Worm (Caenorhabditis elegans) whole organism, late embryonic: ENCODE data around the gene aqp-2.
A peak's percentile ranks its signal among the peaks of the same experiment; 100 is the strongest.

Source experiments
- C38D4.7 ChIP-seq: fragments of 200-800 bp; sonication (Bioruptor generic); optimal IDR thresholded peaks from 2 replicates; lab custom pipeline; 2018; ENCODE audit warnings: mild to moderate bottlenecking, missing genetic modification characterization, moderate library complexity, missing compliant biosample characterization
- Y22D7AL.16 ChIP-seq: sonication (generic microtip); optimal IDR thresholded peaks from 2 replicates; lab custom pipeline; 2016; ENCODE audit warnings: missing genetic modification characterization, missing compliant biosample characterization
- ahr-1 ChIP-seq: sonication (generic microtip); optimal IDR thresholded peaks from 2 replicates; lab custom pipeline; 2016; ENCODE audit warnings: missing genetic modification characterization, missing compliant biosample characterization
- ceh-14 ChIP-seq: sonication (generic microtip); optimal IDR thresholded peaks from 2 replicates; lab custom pipeline; 2016; ENCODE audit warnings: missing genotype, missing genetic modification characterization, missing compliant biosample characterization
- ceh-2 ChIP-seq: sonication (generic microtip); optimal IDR thresholded peaks from 2 replicates; lab custom pipeline; 2016; ENCODE audit warnings: missing genotype, missing genetic modification characterization, missing compliant biosample characterization
- ceh-30 ChIP-seq: fragments of 150-350 bp; optimal IDR thresholded peaks from 2 replicates; lab custom pipeline; 2014; ENCODE audit warnings: missing biosample characterization, missing genetic modification characterization
- ceh-31 ChIP-seq: sonication (generic microtip); optimal IDR thresholded peaks from 2 replicates; lab custom pipeline; 2016; ENCODE audit warnings: missing genetic modification characterization, missing compliant biosample characterization
- ceh-45 ChIP-seq: fragments of 200-800 bp; sonication (Bioruptor generic); IDR thresholded peaks from 2 replicates; pipeline ENCODE4 v1.3.6; 2022; ENCODE audit warnings: missing genetic modification reagents, missing genetic modification characterization, missing compliant biosample characterization
- ceh-6 ChIP-seq: fragments of 200-800 bp; sonication (Bioruptor generic); optimal IDR thresholded peaks from 2 replicates; lab custom pipeline; 2018; ENCODE audit warnings: mild to moderate bottlenecking, missing genetic modification characterization, missing compliant biosample characterization
- ceh-9 ChIP-seq: sonication (generic microtip); optimal IDR thresholded peaks from 2 replicates; lab custom pipeline; 2016; ENCODE audit warnings: mild to moderate bottlenecking, missing genetic modification characterization, inconsistent platforms, missing compliant biosample characterization
- elt-2 ChIP-seq: sonication (generic microtip); optimal IDR thresholded peaks from 2 replicates; lab custom pipeline; 2016; ENCODE audit warnings: missing genetic modification reagents, missing genetic modification characterization, missing compliant biosample characterization
- ets-4 ChIP-seq: sonication (generic microtip); optimal IDR thresholded peaks from 2 replicates; lab custom pipeline; 2016; ENCODE audit warnings: missing genetic modification characterization, missing compliant biosample characterization
- fkh-10 ChIP-seq: fragments of 150-350 bp; optimal IDR thresholded peaks from 2 replicates; lab custom pipeline; 2014; ENCODE audit warnings: missing biosample characterization, missing genetic modification reagents, missing genetic modification characterization
- fkh-6 ChIP-seq: sonication (generic microtip); optimal IDR thresholded peaks from 2 replicates; lab custom pipeline; 2016; ENCODE audit warnings: missing genetic modification characterization, missing compliant biosample characterization
- gmeb-2 ChIP-seq: sonication (generic microtip); optimal IDR thresholded peaks from 2 replicates; lab custom pipeline; 2016; ENCODE audit warnings: missing genetic modification characterization, inconsistent platforms, missing compliant biosample characterization
- hlh-13 ChIP-seq: fragments of 200-800 bp; sonication (Bioruptor generic); optimal IDR thresholded peaks from 2 replicates; lab custom pipeline; 2018; ENCODE audit warnings: mild to moderate bottlenecking, missing genetic modification characterization, missing compliant biosample characterization
- hlh-6 ChIP-seq: sonication (generic microtip); optimal IDR thresholded peaks from 2 replicates; lab custom pipeline; 2016; ENCODE audit warnings: missing genotype, missing genetic modification characterization, missing compliant biosample characterization
- hlh-8 ChIP-seq: sonication (generic microtip); optimal IDR thresholded peaks from 2 replicates; lab custom pipeline; 2016; ENCODE audit warnings: missing genotype, missing genetic modification characterization, missing compliant biosample characterization
- lim-6 ChIP-seq: sonication (generic microtip); optimal IDR thresholded peaks from 2 replicates; lab custom pipeline; 2016; ENCODE audit warnings: missing genetic modification characterization, missing compliant biosample characterization
- madf-2 ChIP-seq: sonication (generic microtip); optimal IDR thresholded peaks from 2 replicates; lab custom pipeline; 2017; ENCODE audit warnings: missing genetic modification characterization, missing compliant biosample characterization
- odd-2 ChIP-seq: sonication (generic microtip); optimal IDR thresholded peaks from 2 replicates; lab custom pipeline; 2017; ENCODE audit warnings: antibody characterized with exemption, mild to moderate bottlenecking, missing genetic modification characterization, missing compliant biosample characterization
- pag-3 ChIP-seq: sonication (generic microtip); optimal IDR thresholded peaks from 2 replicates; lab custom pipeline; 2016; ENCODE audit warnings: missing compliant biosample characterization, missing genetic modification characterization, borderline replicate concordance
- pax-1 ChIP-seq: fragments of 150-350 bp; optimal IDR thresholded peaks from 2 replicates; lab custom pipeline; 2014; ENCODE audit warnings: missing biosample characterization, missing genetic modification characterization
- pha-2 ChIP-seq: sonication (generic microtip); optimal IDR thresholded peaks from 2 replicates; lab custom pipeline; 2017; ENCODE audit warnings: mild to moderate bottlenecking, missing genetic modification characterization, missing compliant biosample characterization
- pha-4 ChIP-seq: fragments of 150-350 bp; optimal IDR thresholded peaks from 2 replicates; lab custom pipeline; 2018; ENCODE audit warnings: missing biosample characterization, missing genetic modification reagents, missing genetic modification characterization
- rnt-1 ChIP-seq: sonication (generic microtip); optimal IDR thresholded peaks from 2 replicates; lab custom pipeline; 2016; ENCODE audit warnings: missing genetic modification characterization, missing compliant biosample characterization
- sdc-2 ChIP-seq: sonication (generic microtip); optimal IDR thresholded peaks from 2 replicates; lab custom pipeline; 2016; ENCODE audit warnings: missing genotype, missing genetic modification characterization, missing compliant biosample characterization
- sox-2 ChIP-seq: fragments of 200-800 bp; sonication (Bioruptor generic); IDR thresholded peaks from 2 replicates; pipeline ENCODE4 v1.3.6; 2022; ENCODE audit warnings: missing genetic modification reagents, missing genetic modification characterization, missing compliant biosample characterization
- sox-4 ChIP-seq: sonication (generic microtip); optimal IDR thresholded peaks from 2 replicates; lab custom pipeline; 2017; ENCODE audit warnings: mild to moderate bottlenecking, missing genetic modification characterization, inconsistent platforms, missing compliant biosample characterization
- syd-9 ChIP-seq: sonication (generic microtip); optimal IDR thresholded peaks from 2 replicates; lab custom pipeline; 2016; ENCODE audit warnings: mild to moderate bottlenecking, missing genetic modification characterization, moderate library complexity, missing compliant biosample characterization
- tbx-2 ChIP-seq: sonication (generic microtip); optimal IDR thresholded peaks from 2 replicates; lab custom pipeline; 2016; ENCODE audit warnings: missing genetic modification characterization, missing compliant biosample characterization
- unc-3 ChIP-seq, 2 experiments: fragments of 200-800 bp in 1 of 2; sonication (Bioruptor generic) in 1 of 2; sonication (generic microtip) in 1 of 2; conservative IDR thresholded peaks in 1 of 2; optimal IDR thresholded peaks in 1 of 2; 2 replicates each; pipeline versions ENCODE4 v1.3.6 to Lab custom; 2016 to 2022; ENCODE audit warnings: missing compliant biosample characterization in 2 of 2, missing genetic modification characterization in 2 of 2, missing genetic modification reagents in 1 of 2
- unc-42 ChIP-seq: sonication (generic microtip); optimal IDR thresholded peaks from 2 replicates; lab custom pipeline; 2016; ENCODE audit warnings: missing genotype, missing genetic modification characterization, missing compliant biosample characterization
- unc-55 ChIP-seq: sonication (generic microtip); optimal IDR thresholded peaks from 2 replicates; lab custom pipeline; 2017; ENCODE audit warnings: missing biosample characterization, missing genetic modification reagents, missing genetic modification characterization
- unc-86 ChIP-seq: sonication (generic microtip); optimal IDR thresholded peaks from 2 replicates; lab custom pipeline; 2016; ENCODE audit warnings: missing genetic modification characterization, missing compliant biosample characterization

Gene aqp-2

DNA sequence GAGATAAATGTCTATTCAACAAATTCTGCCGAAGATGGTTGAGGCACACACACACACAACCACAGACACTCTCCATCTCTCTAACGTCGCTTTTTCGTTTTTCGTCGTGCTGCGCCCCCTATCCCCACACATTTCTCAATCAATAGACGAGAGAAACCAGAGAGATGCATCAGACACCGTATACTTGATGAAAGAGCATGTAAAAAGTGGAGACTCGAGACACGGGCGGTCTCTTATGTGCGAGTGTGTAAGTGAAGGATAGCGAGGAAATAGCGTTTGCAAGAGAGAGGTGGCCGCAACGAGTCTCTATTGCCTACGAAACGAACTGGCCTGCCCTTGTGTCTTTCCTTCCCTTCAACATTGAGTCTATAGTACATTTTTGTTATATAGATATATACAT lies 21.0 kb upstream of the aqp-2 start (continued):
- TF ChIP-seq fkh-6 (tag; lab: Kevin White, UChicago) (no peak), sdc-2 (tag; lab: Kevin White, UChicago) (no peak), hlh-13 (GFP tag; lab: Kevin White, UChicago) (no peak), tbx-2 (tag; lab: Kevin White, UChicago) (peak; percentile 84), C38D4.7 (GFP tag; lab: Kevin White, UChicago) (no peak), ets-4 (tag; lab: Kevin White, UChicago) (peak; percentile 37), ceh-30 (tag; lab: Kevin White, UChicago) (peak; percentile 86), pha-2 (no peak), pag-3 (no peak), syd-9 (peak; percentile 26), pax-1 (peak; percentile 18), madf-2 (no peak), sox-2 (GFP tag; lab: Robert Waterston, UW) (no peak), ceh-31 (peak; percentile 91), lim-6 (no peak), sox-4 (tag; lab: Kevin White, UChicago) (no peak)

- TF ChIP-seq tbx-2 (tag; lab: Kevin White, UChicago) (no peak), odd-2 (no peak), gmeb-2 (tag; lab: Kevin White, UChicago) (no peak), pha-4 (tag; lab: Kevin White, UChicago) (no peak), ceh-14 (tag; lab: Kevin White, UChicago) (no peak), lim-6 (no peak), fkh-10 (GFP tag; lab: Kevin White, UChicago) (no peak)
Observed at ce11 chrII:9282065-9282464, 20.3 kb upstream of the aqp-2 start.

DNA sequence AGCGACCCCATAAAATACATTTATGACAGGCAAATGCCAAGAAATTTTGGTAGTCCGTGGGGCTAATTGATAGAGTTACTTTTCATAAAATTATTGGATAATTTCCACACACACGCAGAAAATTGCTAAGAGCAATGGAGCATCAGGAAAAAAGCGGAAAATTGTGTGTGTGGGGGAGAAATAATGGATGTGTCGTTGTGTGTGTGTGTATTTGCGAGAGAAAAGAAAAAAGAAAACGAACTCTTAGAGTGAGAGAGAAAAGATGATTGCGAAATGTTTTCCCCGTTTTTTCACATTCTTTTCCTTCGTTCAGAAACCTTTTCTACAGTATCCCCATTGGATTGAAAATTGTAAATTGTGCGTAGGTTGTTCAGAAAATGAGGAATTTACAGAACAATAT lies 19.8 kb upstream of the aqp-2 start:
- no peak for TF ChIP-seq tbx-2 (tag; lab: Kevin White, UChicago)
- no peak for TF ChIP-seq pha-4 (tag; lab: Kevin White, UChicago)
- TF ChIP-seq unc-42 (tag; lab: Kevin White, UChicago): peak; percentile 15
- no peak for TF ChIP-seq ets-4 (tag; lab: Kevin White, UChicago)
- TF ChIP-seq, all 69 proteins: peak for 1

ce11 chrII:9280846-9281245 lies 19.1 kb upstream of the aqp-2 start:
- TF ChIP-seq ceh-2 (tag; lab: Kevin White, UChicago) (no peak), ceh-6 (GFP tag; lab: Kevin White, UChicago) (no peak), sox-2 (GFP tag; lab: Robert Waterston, UW) (no peak), unc-55 (GFP tag; lab: Kevin White, UChicago) (no peak), rnt-1 (tag; lab: Kevin White, UChicago) (no peak), unc-86 (tag; lab: Kevin White, UChicago) (no peak), syd-9 (no peak), unc-3 (GFP tag; conservative IDR thresholded peaks at IDR 0.05; lab: Robert Waterston, UW) (no peak), unc-3 (tag; optimal IDR thresholded peaks at IDR 0.05; lab: Kevin White, UChicago) (no peak), elt-2 (no peak), sox-4 (tag; lab: Kevin White, UChicago) (no peak), ahr-1 (tag; lab: Kevin White, UChicago) (no peak), ets-4 (tag; lab: Kevin White, UChicago) (no peak), pha-2 (no peak), ceh-14 (tag; lab: Kevin White, UChicago) (no peak), Y22D7AL.16 (tag; lab: Kevin White, UChicago) (no peak), hlh-8 (tag; lab: Kevin White, UChicago) (no peak), ceh-45 (GFP tag; lab: Robert Waterston, UW) (no peak), ceh-9 (tag; lab: Kevin White, UChicago) (no peak), hlh-6 (tag; lab: Kevin White, UChicago) (no peak)
